Worm (Caenorhabditis elegans) whole organism, mixed stage, embryonic: ENCODE measurements around the gene him-3.

Experiments used
- nhr-76 ChIP-seq: sonication (generic microtip); optimal IDR thresholded peaks from 2 replicates; lab custom pipeline; 2017; ENCODE audit warnings: missing biosample characterization, missing genetic modification characterization
- pha-4 ChIP-seq: fragments of 150-350 bp; optimal IDR thresholded peaks from 2 replicates; lab custom pipeline; 2018; ENCODE audit warnings: missing biosample characterization, missing genetic modification reagents, missing genetic modification characterization
- snpc-4 ChIP-seq: fragments of 150-350 bp; optimal IDR thresholded peaks from 2 replicates; lab custom pipeline; 2014; ENCODE audit warnings: missing biosample characterization, missing genetic modification characterization

- TF ChIP-seq pha-4 = no peak
- no peak for TF ChIP-seq snpc-4 (tag; lab: Kevin White, UChicago)
- no peak for TF ChIP-seq nhr-76
Observed at ce11 chrIV:7009531-7009930, 32.2 kb downstream of the him-3 start, which contains the start of gene C25A8.2.
